Worm (Caenorhabditis elegans): ENCODE data around the gene ttr-23.

The ttr-23 gene

ce11 chrV:10571523-10571922 lies 18.1 kb downstream of the ttr-23 start:
- TF ChIP-seq nhr-20 (tag; optimal IDR thresholded peaks at IDR 0.05), result peak; percentile 2
- peak; percentile 59 for TF ChIP-seq lin-14 (GFP tag; optimal IDR thresholded peaks at IDR 0.05)
- peak in 1 of 2 experiments; percentile 2 for TF ChIP-seq lsy-2 (tag; optimal IDR thresholded peaks at IDR 0.05)
- no peak for TF ChIP-seq ceh-63 (GFP tag; optimal IDR thresholded peaks at IDR 0.05)
- TF ChIP-seq nhr-85 (tag), result peak; percentile 76
- peak; percentile 70 for TF ChIP-seq blmp-1 (tag; optimal IDR thresholded peaks at IDR 0.05)
- TF ChIP-seq lin-35 (GFP tag; optimal IDR thresholded peaks at IDR 0.05), result peak in 1 of 2 experiments; percentile 18
- TF ChIP-seq mep-1 (tag; optimal IDR thresholded peaks at IDR 0.05), result no peak
- TF ChIP-seq elt-3 (tag; optimal IDR thresholded peaks at IDR 0.05), result peak in 2 of 6 experiments; percentile 44 to 65
- TF ChIP-seq mef-2 (tag; optimal IDR thresholded peaks at IDR 0.05), result no peak

- no peak for TF ChIP-seq snpc-4 (tag; optimal IDR thresholded peaks at IDR 0.05)
These were observed 21.2 kb downstream of the ttr-23 start for ce11 chrV:10568496-10568895.

- TF ChIP-seq elt-2 (tag; optimal IDR thresholded peaks at IDR 0.05) (peak; percentile 80), C34B4.2 (tag; optimal IDR thresholded peaks at IDR 0.05) (no peak)
These were observed 24.8 kb downstream of the ttr-23 start, which contains the start of gene cat-4 for ce11 chrV:10564830-10565365. TSS of gene cat-4 (plus strand) at chrV:10564880.

ce11 chrV:10564140-10564539 lies 25.5 kb downstream of the ttr-23 start:
- TF ChIP-seq lir-3 (tag; optimal IDR thresholded peaks at IDR 0.05; ENCODE audit: poor library complexity), result no peak
- no peak for TF ChIP-seq zip-4 (GFP tag; optimal IDR thresholded peaks at IDR 0.05)
- TF ChIP-seq blmp-1 (tag; optimal IDR thresholded peaks at IDR 0.05), result peak; percentile 84
- no peak for TF ChIP-seq grh-1 (GFP tag; IDR thresholded peaks at IDR 0.05)
- no peak for TF ChIP-seq jun-1 (tag; optimal IDR thresholded peaks at IDR 0.05)
- TF ChIP-seq elt-3 (tag; optimal IDR thresholded peaks at IDR 0.05), result peak in 1 of 6 experiments; percentile 35
- no peak for TF ChIP-seq hlh-17 (GFP tag; optimal IDR thresholded peaks at IDR 0.05; ENCODE audit: borderline replicate concordance)
- TF ChIP-seq irx-1 (tag; optimal IDR thresholded peaks at IDR 0.05), result no peak
- TF ChIP-seq lsy-2 (tag; optimal IDR thresholded peaks at IDR 0.05), result no peak
- peak; percentile 48 for TF ChIP-seq nhr-85 (tag)
- no peak for TF ChIP-seq tlp-1 (tag; optimal IDR thresholded peaks at IDR 0.05)
- TF ChIP-seq swsn-7 (tag; optimal IDR thresholded peaks at IDR 0.05), result no peak
- TF ChIP-seq snu-23 (GFP tag; optimal IDR thresholded peaks at IDR 0.05), result no peak
- no peak for TF ChIP-seq C16A3.4 (tag; optimal IDR thresholded peaks at IDR 0.05)
- no peak for TF ChIP-seq nhr-84 (tag; optimal IDR thresholded peaks at IDR 0.05)
- TF ChIP-seq mdl-1 (tag; optimal IDR thresholded peaks at IDR 0.05), result no peak
- no peak for TF ChIP-seq ets-5 (GFP tag; IDR thresholded peaks at IDR 0.05)
- no peak for TF ChIP-seq dsc-1 (tag; optimal IDR thresholded peaks at IDR 0.05)
- TF ChIP-seq aly-2 (tag; optimal IDR thresholded peaks at IDR 0.05), result no peak
- TF ChIP-seq efl-1 (optimal IDR thresholded peaks at IDR 0.05), result no peak
- peak in 1 of 2 experiments; percentile 81 for TF ChIP-seq efl-1 (GFP tag; optimal IDR thresholded peaks at IDR 0.05 in 1 of 2)
- TF ChIP-seq nhr-237 (tag; optimal IDR thresholded peaks at IDR 0.05), result no peak

- no peak for TF ChIP-seq nhr-11 (tag; optimal IDR thresholded peaks at IDR 0.05)
- peak; percentile 52 for TF ChIP-seq elt-2 (tag; optimal IDR thresholded peaks at IDR 0.05)
These were observed 26.8 kb downstream of the ttr-23 start for ce11 chrV:10562817-10563216.

ce11 chrV:10561632-10562031 lies 28.0 kb downstream of the ttr-23 start:
- TF ChIP-seq hlh-4 (tag; optimal IDR thresholded peaks at IDR 0.05) (no peak), dpl-1 (GFP tag; optimal IDR thresholded peaks at IDR 0.05) (no peak), ceh-90 (tag; optimal IDR thresholded peaks at IDR 0.05) (no peak), unc-62 (GFP tag; optimal IDR thresholded peaks at IDR 0.05) (no peak), fkh-8 (tag; optimal IDR thresholded peaks at IDR 0.05) (no peak), egl-13 (tag; optimal IDR thresholded peaks at IDR 0.05) (no peak), pag-3 (tag; optimal IDR thresholded peaks at IDR 0.05; ENCODE audit: borderline replicate concordance, insufficient read depth) (no peak), nhr-47 (tag; optimal IDR thresholded peaks at IDR 0.05) (no peak), dsc-1 (tag; optimal IDR thresholded peaks at IDR 0.05) (no peak)
